Fruit fly (Drosophila melanogaster): ENCODE data around the gene Rheb.

Gene Rheb

dm6 chr3R:5599521-5600360 is 31.0 kb downstream of the Rheb start (continued):
- no peak for TF ChIP-seq org-1 (GFP tag; optimal IDR thresholded peaks at IDR 0.05)
- no peak for TF ChIP-seq Nf-YB (GFP tag; optimal IDR thresholded peaks at IDR 0.05)
- TF ChIP-seq lmd (GFP tag; IDR thresholded peaks at IDR 0.05): no peak
- TF ChIP-seq CG6765 (GFP tag; optimal IDR thresholded peaks at IDR 0.05): no peak
- no peak for TF ChIP-seq schlank (tag; optimal IDR thresholded peaks at IDR 0.05)
- TF ChIP-seq cg (GFP tag; optimal IDR thresholded peaks at IDR 0.05): peak; percentile 76
- TF ChIP-seq sens (GFP tag): peak; percentile 35
- no peak for TF ChIP-seq gro (GFP tag; optimal IDR thresholded peaks at IDR 0.05)
- TF ChIP-seq Eip74EF (GFP tag; optimal IDR thresholded peaks at IDR 0.05): no peak
- no peak for TF ChIP-seq mld (GFP tag; IDR thresholded peaks at IDR 0.05; ENCODE audit: partially characterized antibody)
- no peak for TF ChIP-seq trem (tag; optimal IDR thresholded peaks at IDR 0.05)
- TF ChIP-seq CG6813 (GFP tag; optimal IDR thresholded peaks at IDR 0.05): no peak
- peak; percentile 13 for TF ChIP-seq CG30020 (tag; optimal IDR thresholded peaks at IDR 0.05)
- peak; percentile 43 for TF ChIP-seq CG4282 (GFP tag; optimal IDR thresholded peaks at IDR 0.05)
- peak; percentile 61 for TF ChIP-seq Max (GFP tag; optimal IDR thresholded peaks at IDR 0.05)
- peak; percentile 75 for TF ChIP-seq YL-1 (GFP tag; optimal IDR thresholded peaks at IDR 0.05)
- TF ChIP-seq zfh2 (GFP tag; optimal IDR thresholded peaks at IDR 0.05): peak; percentile 9
- no peak for TF ChIP-seq CG10147 (GFP tag; optimal IDR thresholded peaks at IDR 0.05)
- TF ChIP-seq Optix (GFP tag; IDR thresholded peaks at IDR 0.05): no peak
- no peak for TF ChIP-seq kni (GFP tag; optimal IDR thresholded peaks at IDR 0.05)
- no peak for TF ChIP-seq Ets65A (GFP tag)
- no peak for TF ChIP-seq slp2 (GFP tag; optimal IDR thresholded peaks at IDR 0.05)
- TF ChIP-seq BEAF-32 (GFP tag; optimal IDR thresholded peaks at IDR 0.05): no peak
- no peak for TF ChIP-seq sob (GFP tag; IDR thresholded peaks at IDR 0.05)
- peak; percentile 24 for TF ChIP-seq CG12769 (tag; optimal IDR thresholded peaks at IDR 0.05)
- peak; percentile 3 for TF ChIP-seq pfk (GFP tag; optimal IDR thresholded peaks at IDR 0.05)
- TF ChIP-seq Doc3 (GFP tag; IDR thresholded peaks at IDR 0.05; ENCODE audit: partially characterized antibody): no peak
- no peak for TF ChIP-seq gce (GFP tag; IDR thresholded peaks at IDR 0.05)
- TF ChIP-seq CG11504 (tag; optimal IDR thresholded peaks at IDR 0.05): no peak
- TF ChIP-seq Hsf (GFP tag; optimal IDR thresholded peaks at IDR 0.05): no peak
- no peak for TF ChIP-seq ken (GFP tag; IDR thresholded peaks at IDR 0.05)
- TF ChIP-seq gt (GFP tag; IDR thresholded peaks at IDR 0.05): no peak
- peak; percentile 62 for TF ChIP-seq CG9797 (GFP tag; optimal IDR thresholded peaks at IDR 0.05)
- TF ChIP-seq twi (tag; optimal IDR thresholded peaks at IDR 0.05): peak; percentile 8
- TF ChIP-seq scrt (GFP tag; optimal IDR thresholded peaks at IDR 0.05): peak; percentile 86
- no peak for TF ChIP-seq tgo (GFP tag; IDR thresholded peaks at IDR 0.05)
- TF ChIP-seq CG11723 (GFP tag; optimal IDR thresholded peaks at IDR 0.05): no peak
- TF ChIP-seq stwl (tag; optimal IDR thresholded peaks at IDR 0.05): peak; percentile 21
- TF ChIP-seq MTF-1 (GFP tag; optimal IDR thresholded peaks at IDR 0.05; ENCODE audit: borderline replicate concordance): no peak
- no peak for TF ChIP-seq Hey (tag; optimal IDR thresholded peaks at IDR 0.05)
- no peak for TF ChIP-seq CrebB (tag; optimal IDR thresholded peaks at IDR 0.05)
- TF ChIP-seq nom (GFP tag; optimal IDR thresholded peaks at IDR 0.05): no peak
- TF ChIP-seq CG9932 (GFP tag; IDR thresholded peaks at IDR 0.05): no peak
- TF ChIP-seq CG1603 (tag; optimal IDR thresholded peaks at IDR 0.05): peak; percentile 22
- TF ChIP-seq run (tag; optimal IDR thresholded peaks at IDR 0.05): no peak
- no peak for TF ChIP-seq CG18599 (GFP tag; optimal IDR thresholded peaks at IDR 0.05)
- no peak for TF ChIP-seq crc (GFP tag; optimal IDR thresholded peaks at IDR 0.05)
- TF ChIP-seq CG12219 (GFP tag; optimal IDR thresholded peaks at IDR 0.05): no peak
- no peak for TF ChIP-seq chinmo (GFP tag; IDR thresholded peaks at IDR 0.05; ENCODE audit: partially characterized antibody)
